Fruit fly (Drosophila melanogaster) whole organism, embryonic: ENCODE results near the gene chif.
A peak's percentile ranks its signal among the peaks of the same experiment; 100 is the strongest.

Experiments
- Antp ChIP-seq: fragments of 200-800 bp; sonication (Bioruptor generic); optimal IDR thresholded peaks from 3 replicates; lab custom pipeline; 2016; ENCODE audit warnings: missing biosample characterization, missing genetic modification characterization
- BEAF-32 ChIP-seq: fragments of 200-800 bp; sonication (Bioruptor generic); optimal IDR thresholded peaks from 3 replicates; lab custom pipeline; 2017; ENCODE audit warnings: missing biosample characterization, missing genetic modification characterization, mild to moderate bottlenecking, moderate library complexity, missing genetic modification reagents
- Bgb ChIP-seq: fragments of 200-800 bp; sonication (Bioruptor generic); IDR thresholded peaks from 2 replicates; pipeline ENCODE4 v1.3.6; 2022; ENCODE audit warnings: missing biosample characterization, missing genetic modification characterization; ENCODE audit not compliant: partially characterized antibody
- CG10366 ChIP-seq: fragments of 200-800 bp; sonication (Bioruptor generic); IDR thresholded peaks from 2 replicates; pipeline ENCODE4 v1.3.6; 2022; ENCODE audit warnings: missing biosample characterization, missing genetic modification characterization
- CG11247 ChIP-seq: fragments of 200-800 bp; sonication (Bioruptor generic); IDR thresholded peaks from 2 replicates; pipeline ENCODE4 v1.3.6; 2022; ENCODE audit warnings: missing biosample characterization, missing genetic modification characterization
- CG12071 ChIP-seq: fragments of 200-800 bp; sonication (Bioruptor generic); optimal IDR thresholded peaks from 3 replicates; lab custom pipeline; 2018; ENCODE audit warnings: missing biosample characterization, mild to moderate bottlenecking, missing genetic modification characterization
- CG1233 ChIP-seq: fragments of 200-800 bp; sonication (Bioruptor generic); optimal IDR thresholded peaks from 4 replicates; lab custom pipeline; 2018; ENCODE audit warnings: missing biosample characterization, mild to moderate bottlenecking, missing genetic modification characterization
- CG17385 ChIP-seq: fragments of 200-800 bp; sonication (Bioruptor generic); optimal IDR thresholded peaks from 3 replicates; lab custom pipeline; 2018; ENCODE audit warnings: missing biosample characterization, mild to moderate bottlenecking, missing genetic modification characterization
- CG2129 ChIP-seq: fragments of 200-800 bp; sonication (Bioruptor generic); IDR thresholded peaks from 2 replicates; pipeline ENCODE4 v1.3.6; 2022; ENCODE audit warnings: missing biosample characterization, missing genetic modification characterization; ENCODE audit not compliant: partially characterized antibody
- CG31365 ChIP-seq: fragments of 200-800 bp; sonication (Bioruptor generic); optimal IDR thresholded peaks from 2 replicates; lab custom pipeline; 2018; ENCODE audit warnings: missing biosample characterization, mild to moderate bottlenecking, missing genetic modification characterization
- CG4617 ChIP-seq: fragments of 200-800 bp; sonication (Bioruptor generic); optimal IDR thresholded peaks from 3 replicates; lab custom pipeline; 2016; ENCODE audit warnings: missing biosample characterization, missing genetic modification characterization, borderline replicate concordance
- CG4854 ChIP-seq: fragments of 200-800 bp; sonication (Bioruptor generic); optimal IDR thresholded peaks from 2 replicates; lab custom pipeline; 2016; ENCODE audit warnings: missing biosample characterization, missing genetic modification characterization, inconsistent platforms
- CG8478 ChIP-seq: fragments of >200 bp; optimal IDR thresholded peaks from 2 replicates; lab custom pipeline; 2018
- CHES-1-like ChIP-seq: fragments of 200-800 bp; sonication (Bioruptor generic); optimal IDR thresholded peaks from 2 replicates; lab custom pipeline; 2016; ENCODE audit warnings: missing biosample characterization, missing genetic modification characterization
- Dp ChIP-seq: fragments of 200-800 bp; sonication (Bioruptor generic); optimal IDR thresholded peaks from 2 replicates; lab custom pipeline; 2018; ENCODE audit warnings: missing biosample characterization, mild to moderate bottlenecking, missing genetic modification characterization, moderate library complexity
- ERR ChIP-seq: fragments of 200-800 bp; sonication (Bioruptor generic); optimal IDR thresholded peaks from 2 replicates; lab custom pipeline; 2016; ENCODE audit warnings: missing biosample characterization, missing genetic modification characterization
- Eip74EF ChIP-seq, 2 experiments: fragments of 200-800 bp in 1 of 2; fragments of >200 bp in 1 of 2; sonication (Bioruptor generic) in 1 of 2; optimal IDR thresholded peaks; 2 replicates each; lab custom pipeline; 2017 to 2019; ENCODE audit warnings: missing biosample characterization in 2 of 2, missing genetic modification characterization in 2 of 2, mild to moderate bottlenecking in 1 of 2, moderate library complexity in 1 of 2
- Hmr ChIP-seq: fragments of 200-800 bp; sonication (Bioruptor generic); optimal IDR thresholded peaks from 3 replicates; lab custom pipeline; 2017; ENCODE audit warnings: mild to moderate bottlenecking, missing biosample characterization, missing genetic modification reagents, missing genetic modification characterization
- Med ChIP-seq: fragments of 200-800 bp; sonication (Bioruptor generic); peaks from one replicate; lab custom pipeline; 2016; ENCODE audit warnings: missing biosample characterization, missing genetic modification characterization, mild to moderate bottlenecking, inconsistent platforms, moderate library complexity
- Oaz ChIP-seq: fragments of 200-800 bp; sonication (Bioruptor generic); IDR thresholded peaks from 2 replicates; pipeline ENCODE4 v1.3.6; 2022; ENCODE audit warnings: missing biosample characterization, missing genetic modification characterization
- Rfx ChIP-seq: fragments of 200-800 bp; sonication (Bioruptor generic); IDR thresholded peaks from 2 replicates; pipeline ENCODE4 v1.3.6; 2022; ENCODE audit warnings: missing biosample characterization, missing genetic modification characterization
- Sin3A ChIP-seq: fragments of >200 bp; optimal IDR thresholded peaks from 2 replicates; lab custom pipeline; 2018
- Stat92E ChIP-seq, 3 experiments: fragments of >200 bp in 2 of 3; fragments of 200-800 bp in 1 of 3; sonication (Bioruptor generic) in 1 of 3; optimal IDR thresholded peaks; 2 replicates each; lab custom pipeline; 2017 to 2019; ENCODE audit warnings: missing biosample characterization in 3 of 3, missing genetic modification characterization in 3 of 3, mild to moderate bottlenecking in 1 of 3, moderate library complexity in 1 of 3
- Usf ChIP-seq: fragments of 200-800 bp; sonication (Bioruptor generic); optimal IDR thresholded peaks from 2 replicates; lab custom pipeline; 2017; ENCODE audit warnings: missing genotype, missing biosample characterization, missing genetic modification characterization
- YL-1 ChIP-seq: fragments of 200-800 bp; sonication (Bioruptor generic); optimal IDR thresholded peaks from 3 replicates; lab custom pipeline; 2017; ENCODE audit warnings: missing biosample characterization, mild to moderate bottlenecking, missing genetic modification characterization
- bcd ChIP-seq: fragments of 200-800 bp; sonication (Bioruptor generic); optimal IDR thresholded peaks from 2 replicates; lab custom pipeline; 2017; ENCODE audit warnings: missing biosample characterization, mild to moderate bottlenecking, missing genetic modification characterization
- btn ChIP-seq: fragments of 200-800 bp; sonication (Bioruptor generic); optimal IDR thresholded peaks from 2 replicates; lab custom pipeline; 2016; ENCODE audit warnings: missing biosample characterization, missing genetic modification characterization
- dmrt11E ChIP-seq: fragments of 200-800 bp; sonication (Bioruptor generic); optimal IDR thresholded peaks from 3 replicates; lab custom pipeline; 2018; ENCODE audit warnings: missing biosample characterization, mild to moderate bottlenecking, missing genetic modification characterization, moderate library complexity
- dpn ChIP-seq, 2 experiments: fragments of 200-800 bp; sonication (Bioruptor generic); optimal IDR thresholded peaks; 3 replicates each; lab custom pipeline; 2016; ENCODE audit warnings: missing biosample characterization in 2 of 2, missing genetic modification characterization in 2 of 2
- fd96Cb ChIP-seq: fragments of 200-800 bp; sonication (Bioruptor generic); optimal IDR thresholded peaks from 2 replicates; lab custom pipeline; 2018; ENCODE audit warnings: missing biosample characterization, mild to moderate bottlenecking, missing genetic modification characterization, moderate library complexity
- gcm2 ChIP-seq: fragments of 200-800 bp; sonication (Bioruptor generic); optimal IDR thresholded peaks from 2 replicates; lab custom pipeline; 2016; ENCODE audit warnings: missing biosample characterization, missing genetic modification characterization
- gfzf ChIP-seq: fragments of 200-800 bp; sonication (Bioruptor generic); optimal IDR thresholded peaks from 2 replicates; lab custom pipeline; 2016; ENCODE audit warnings: missing biosample characterization, mild to moderate bottlenecking, missing genetic modification characterization, moderate library complexity
- gro ChIP-seq: fragments of 200-800 bp; sonication (Bioruptor generic); optimal IDR thresholded peaks from 2 replicates; lab custom pipeline; 2016; ENCODE audit warnings: missing biosample characterization, missing genetic modification characterization
- gsb ChIP-seq: fragments of 200-800 bp; sonication (Bioruptor generic); IDR thresholded peaks from 2 replicates; pipeline ENCODE4 v1.3.6; 2022; ENCODE audit warnings: missing biosample characterization, missing genetic modification characterization
- ken ChIP-seq: fragments of 200-800 bp; sonication (Bioruptor generic); IDR thresholded peaks from 3 replicates; pipeline ENCODE4 v1.3.6; 2022; ENCODE audit warnings: missing biosample characterization, missing genetic modification characterization
- lbe ChIP-seq: fragments of 200-800 bp; sonication (Bioruptor generic); optimal IDR thresholded peaks from 2 replicates; lab custom pipeline; 2016; ENCODE audit warnings: missing biosample characterization, mild to moderate bottlenecking, missing genetic modification characterization
- lilli ChIP-seq: fragments of 200-800 bp; sonication (Bioruptor generic); optimal IDR thresholded peaks from 3 replicates; lab custom pipeline; 2016; ENCODE audit warnings: missing biosample characterization, missing genetic modification characterization
- lola ChIP-seq, 3 experiments: fragments of >200 bp in 2 of 3; fragments of 200-800 bp in 1 of 3; sonication (Bioruptor generic) in 1 of 3; optimal IDR thresholded peaks; 2 replicates each; lab custom pipeline; 2017 to 2019; ENCODE audit warnings: missing biosample characterization in 3 of 3, missing genetic modification characterization in 3 of 3, mild to moderate bottlenecking in 1 of 3, moderate library complexity in 1 of 3
- nerfin-2 ChIP-seq: fragments of 200-800 bp; sonication (Bioruptor generic); IDR thresholded peaks from 2 replicates; pipeline ENCODE4 v1.3.6; 2022; ENCODE audit warnings: missing biosample characterization, missing genetic modification characterization; ENCODE audit not compliant: partially characterized antibody
- nom ChIP-seq: fragments of 200-800 bp; sonication (Bioruptor generic); optimal IDR thresholded peaks from 2 replicates; lab custom pipeline; 2017; ENCODE audit warnings: missing biosample characterization, missing genetic modification characterization, mild to moderate bottlenecking, moderate library complexity, missing genetic modification reagents
- psq ChIP-seq: fragments of 200-800 bp; sonication (Bioruptor generic); optimal IDR thresholded peaks from 2 replicates; lab custom pipeline; 2017; ENCODE audit warnings: missing biosample characterization, missing genetic modification characterization
- ranshi ChIP-seq: fragments of 200-800 bp; sonication (Bioruptor generic); IDR thresholded peaks from 2 replicates; pipeline ENCODE4 v1.3.6; 2022; ENCODE audit warnings: missing biosample characterization, missing genetic modification characterization
- row ChIP-seq: fragments of 200-800 bp; sonication (Bioruptor generic); IDR thresholded peaks from 3 replicates; pipeline ENCODE4 v1.3.6; 2022; ENCODE audit warnings: missing biosample characterization, missing genetic modification characterization
- sc ChIP-seq, 3 experiments: fragments of >200 bp in 2 of 3; fragments of 200-800 bp in 1 of 3; sonication (Bioruptor generic) in 1 of 3; optimal IDR thresholded peaks; 2 replicates in 2 of 3; 3 replicates in 1 of 3; lab custom pipeline; 2017; ENCODE audit warnings: mild to moderate bottlenecking in 1 of 3, missing biosample characterization in 1 of 3, missing genetic modification characterization in 1 of 3, missing genetic modification reagents in 1 of 3
- sisA ChIP-seq: fragments of 200-800 bp; sonication (Bioruptor generic); IDR thresholded peaks from 2 replicates; pipeline ENCODE4 v1.3.6; 2022; ENCODE audit warnings: missing biosample characterization, missing genetic modification characterization
- sqz ChIP-seq: fragments of 200-800 bp; sonication (Bioruptor generic); optimal IDR thresholded peaks from 3 replicates; lab custom pipeline; 2018; ENCODE audit warnings: missing biosample characterization, mild to moderate bottlenecking, missing genetic modification characterization

Gene chif

dm6 chr2L:16351805-16352584 lies 433 bp downstream of the chif start (continued):
- TF ChIP-seq CG4854 (GFP tag; lab: Kevin White, UChicago) = no peak
- TF ChIP-seq dmrt11E (tag; lab: Kevin White, UChicago) = no peak
- no peak for TF ChIP-seq Antp
- no peak for TF ChIP-seq CHES-1-like (GFP tag; lab: Kevin White, UChicago)
- no peak for TF ChIP-seq Oaz (GFP tag; lab: Robert Waterston, UW)
- no peak for TF ChIP-seq bcd
- TF ChIP-seq CG10366 (GFP tag; lab: Robert Waterston, UW) = no peak
- TF ChIP-seq row (GFP tag; lab: Robert Waterston, UW) = no peak
- TF ChIP-seq lbe (GFP tag; lab: Kevin White, UChicago) = no peak
- TF ChIP-seq Stat92E (GFP tag; optimal IDR thresholded peaks at IDR 0.05; lab: Kevin White, UChicago) = peak in 1 of 3 experiments; percentile 71
- TF ChIP-seq lola (GFP tag; optimal IDR thresholded peaks at IDR 0.05; lab: Kevin White, UChicago) = no peak
- peak; percentile 78 for TF ChIP-seq psq (GFP tag; lab: Kevin White, UChicago)
- TF ChIP-seq Med (GFP tag; lab: Kevin White, UChicago) = peak; percentile 81
- TF ChIP-seq YL-1 (GFP tag; lab: Kevin White, UChicago) = no peak
- no peak for TF ChIP-seq nom (GFP tag; lab: Kevin White, UChicago)
- no peak for TF ChIP-seq Usf
- TF ChIP-seq lilli (GFP tag; lab: Kevin White, UChicago) = no peak
- no peak for TF ChIP-seq ERR (GFP tag; lab: Kevin White, UChicago)
- TF ChIP-seq dpn (GFP tag; optimal IDR thresholded peaks at IDR 0.05; lab: Kevin White, UChicago) = no peak
- TF ChIP-seq CG11247 (GFP tag; lab: Robert Waterston, UW) = no peak
- TF ChIP-seq Rfx (GFP tag; lab: Robert Waterston, UW) = no peak
- TF ChIP-seq CG12071 (GFP tag; lab: Kevin White, UChicago) = no peak
- TF ChIP-seq sc (optimal IDR thresholded peaks at IDR 0.05; lab: Kevin White, UChicago) = no peak
- TF ChIP-seq sc (GFP tag; optimal IDR thresholded peaks at IDR 0.05; lab: Kevin White, UChicago) = no peak
- TF ChIP-seq Hmr (GFP tag; lab: Kevin White, UChicago) = no peak
- peak; percentile 5 for TF ChIP-seq CG8478 (lab: Kevin White, UChicago)
- TF ChIP-seq CG17385 (GFP tag; lab: Kevin White, UChicago) = peak; percentile 92
- no peak for TF ChIP-seq CG4617
- no peak for TF ChIP-seq gfzf (GFP tag; lab: Kevin White, UChicago)
- no peak for TF ChIP-seq ranshi (GFP tag; lab: Robert Waterston, UW)

DNA sequence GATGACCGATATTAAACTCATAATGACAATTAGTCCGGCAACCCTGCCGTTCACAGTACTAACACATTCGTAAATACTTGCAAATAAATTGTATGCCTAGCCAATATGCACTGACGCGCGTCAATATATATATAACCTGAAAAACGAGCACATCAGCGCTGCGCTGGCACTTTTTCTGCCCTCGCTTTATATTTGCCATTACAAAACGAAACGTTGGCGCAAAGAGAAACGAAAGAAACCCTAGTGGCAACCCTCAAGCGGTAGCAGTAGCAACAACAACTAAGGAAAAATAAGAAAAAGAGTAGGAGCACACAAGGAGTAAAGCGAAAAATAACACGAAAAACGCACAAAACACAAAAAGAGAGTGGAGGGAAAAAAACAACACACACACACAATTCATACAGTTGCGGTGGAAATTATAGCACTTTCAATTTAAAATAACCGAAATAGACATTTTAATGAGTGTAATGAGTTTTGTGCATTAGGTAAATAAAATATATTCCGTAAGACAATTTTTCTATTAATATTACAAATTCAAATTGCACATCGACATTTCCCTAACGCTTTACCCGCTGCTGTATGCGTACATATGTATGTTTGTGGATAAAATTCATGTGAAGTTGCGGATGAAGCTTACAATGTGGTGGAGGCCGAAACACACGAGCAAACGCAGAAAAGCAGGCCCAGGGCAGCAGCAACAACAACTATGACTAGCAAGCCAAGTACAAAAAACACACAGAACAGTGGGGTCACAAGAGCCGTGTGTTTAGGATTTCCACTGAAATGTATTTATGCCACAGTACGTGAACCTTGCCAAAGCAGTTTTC lies 1.5 kb downstream of the chif start:
- peak; percentile 99 for TF ChIP-seq CG1233 (GFP tag; lab: Kevin White, UChicago)
- no peak for TF ChIP-seq Bgb (GFP tag; lab: Robert Waterston, UW)
- TF ChIP-seq btn (GFP tag; lab: Kevin White, UChicago) = peak; percentile 97
- no peak for TF ChIP-seq nerfin-2 (GFP tag; lab: Robert Waterston, UW)
- peak; percentile 98 for TF ChIP-seq CHES-1-like (GFP tag; lab: Kevin White, UChicago)
- peak; percentile 34 for TF ChIP-seq Sin3A (lab: Kevin White, UChicago)
- TF ChIP-seq CG2129 = no peak
- TF ChIP-seq sqz (GFP tag; lab: Kevin White, UChicago) = peak; percentile 99
- TF ChIP-seq ken (GFP tag; lab: Robert Waterston, UW) = peak; percentile 99
- peak; percentile 100 for TF ChIP-seq Med (GFP tag; lab: Kevin White, UChicago)
- peak in 1 of 2 experiments; percentile 99 for TF ChIP-seq Eip74EF (GFP tag; optimal IDR thresholded peaks at IDR 0.05; lab: Kevin White, UChicago)
- TF ChIP-seq gcm2 (GFP tag; lab: Kevin White, UChicago) = peak; percentile 99
- TF ChIP-seq fd96Cb (tag; lab: Kevin White, UChicago) = peak; percentile 99
- TF ChIP-seq gsb (GFP tag; lab: Robert Waterston, UW) = peak; percentile 97
- peak; percentile 34 for TF ChIP-seq Dp (GFP tag; lab: Kevin White, UChicago)
- TF ChIP-seq gro (GFP tag; lab: Kevin White, UChicago) = peak; percentile 98
- peak; percentile 99 for TF ChIP-seq sisA
- peak; percentile 94 for TF ChIP-seq CG31365
- no peak for TF ChIP-seq BEAF-32
